Worm (Caenorhabditis elegans): ENCODE data around the gene Y69A2AR.16.

ce11 chrIV:2549542-2549941 lies 51.9 kb downstream of the Y69A2AR.16 start:
- TF ChIP-seq lin-15B (tag; optimal IDR thresholded peaks at IDR 0.05) (no peak), dsc-1 (tag; optimal IDR thresholded peaks at IDR 0.05) (no peak), lin-39 (tag; optimal IDR thresholded peaks at IDR 0.05) (no peak), ceh-63 (GFP tag; optimal IDR thresholded peaks at IDR 0.05) (no peak), ceh-82 (tag; optimal IDR thresholded peaks at IDR 0.05) (no peak), hpl-2 (GFP tag; optimal IDR thresholded peaks at IDR 0.05) (no peak), lir-3 (tag; optimal IDR thresholded peaks at IDR 0.05; ENCODE audit: poor library complexity) (no peak), ces-1 (GFP tag; optimal IDR thresholded peaks at IDR 0.05) (no peak), snpc-4 (tag; optimal IDR thresholded peaks at IDR 0.05) (no peak), nhr-237 (tag; optimal IDR thresholded peaks at IDR 0.05) (no peak), skn-1 (tag; optimal IDR thresholded peaks at IDR 0.05) (no peak), sox-4 (tag; optimal IDR thresholded peaks at IDR 0.05) (no peak), mdl-1 (tag; optimal IDR thresholded peaks at IDR 0.05) (no peak)

Measured in whole organism, L1 larva.